Fruit fly (Drosophila melanogaster) whole organism: ENCODE data around the gene NimC4.

ENCODE experiments used
- CG8478 ChIP-seq: fragments of >200 bp; optimal IDR thresholded peaks from 2 replicates; lab custom pipeline; 2018; ENCODE audit warnings: inconsistent platforms
- Dll ChIP-seq: fragments of >200 bp; optimal IDR thresholded peaks from 2 replicates; lab custom pipeline; 2017
- EcR ChIP-seq, 2 experiments: fragments of >200 bp; optimal IDR thresholded peaks; 2 replicates each; lab custom pipeline; 2017; ENCODE audit warnings: missing biosample characterization in 2 of 2, missing genetic modification characterization in 2 of 2, missing genetic modification reagents in 2 of 2
- pan ChIP-seq: fragments of >200 bp; optimal IDR thresholded peaks from 2 replicates; lab custom pipeline; 2017
- psq ChIP-seq: fragments of >200 bp; optimal IDR thresholded peaks from 2 replicates; lab custom pipeline; 2017
- usp ChIP-seq: fragments of >200 bp; optimal IDR thresholded peaks from 2 replicates; lab custom pipeline; 2017; ENCODE audit warnings: missing biosample characterization, missing genetic modification characterization, mixed read lengths

Gene NimC4

dm6 chr2L:14031439-14031838 lies 15.9 kb upstream of the NimC4 start, which contains the start of gene CG18095:
CG18095 (minus strand) TSS chr2L:14031539.
- TF ChIP-seq CG8478 (lab: Kevin White, UChicago) (no peak), usp (GFP tag; lab: Kevin White, UChicago) (no peak), Dll (lab: Kevin White, UChicago) (no peak)

DNA sequence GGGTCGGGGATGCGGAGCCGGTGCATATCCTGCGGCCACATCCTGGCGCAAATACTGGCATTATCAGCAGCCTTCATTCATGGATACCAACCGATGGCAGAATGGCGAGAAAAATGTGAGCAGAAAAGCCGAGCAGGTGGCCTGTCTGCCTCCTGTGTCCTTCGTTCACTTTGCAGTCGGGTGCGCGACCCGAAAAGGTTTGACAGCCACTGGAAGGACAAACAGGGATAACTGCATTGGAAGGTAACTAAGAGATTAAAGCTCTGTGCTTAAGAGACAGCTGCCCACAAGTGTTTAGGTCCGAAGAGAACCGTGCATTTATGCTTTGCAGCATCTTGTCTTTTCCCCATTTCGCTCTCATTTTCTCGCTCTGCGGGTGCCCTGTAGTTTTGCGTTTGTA lies 8.7 kb upstream of the NimC4 start:
- TF ChIP-seq psq (lab: Kevin White, UChicago) (no peak), CG8478 (lab: Kevin White, UChicago) (no peak), Dll (lab: Kevin White, UChicago) (no peak), EcR (GFP tag; optimal IDR thresholded peaks at IDR 0.05; lab: Kevin White, UChicago) (no peak), usp (GFP tag; lab: Kevin White, UChicago) (no peak), pan (lab: Kevin White, UChicago) (no peak)

DNA sequence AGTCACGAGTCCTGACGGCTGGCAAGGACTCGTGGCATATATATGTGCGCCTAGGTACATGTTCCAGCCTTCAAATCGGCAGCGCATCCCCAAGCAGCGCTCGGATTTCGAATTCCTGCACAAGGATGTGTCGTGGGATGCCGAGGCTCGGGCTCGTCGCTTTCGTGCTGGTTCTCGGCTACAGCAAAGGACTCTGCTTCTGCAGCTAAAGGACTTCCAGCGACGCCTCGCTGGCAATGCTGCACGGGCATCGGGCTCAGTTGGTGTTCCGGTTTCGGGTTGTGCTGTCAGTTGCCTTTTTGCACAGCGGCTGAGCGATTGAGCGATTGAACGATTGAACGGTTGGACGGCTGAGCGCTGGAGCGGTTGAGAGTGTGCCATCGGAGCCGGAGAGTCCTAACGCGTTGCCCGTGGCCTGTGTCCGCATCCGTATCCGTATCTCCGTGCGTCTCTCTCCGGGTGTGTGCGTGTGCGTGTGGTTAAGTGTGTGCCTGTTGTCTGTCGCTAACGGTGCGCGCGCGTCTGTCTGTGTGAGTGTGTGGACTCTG lies 7.4 kb upstream of the NimC4 start, which contains the start of gene nAChRalpha5:
Gene nAChRalpha5 (plus strand): TSS at position 235 of the 548 bp plus-strand sequence.
- TF ChIP-seq psq (lab: Kevin White, UChicago) (no peak), pan (lab: Kevin White, UChicago) (no peak), EcR (GFP tag; optimal IDR thresholded peaks at IDR 0.05; lab: Kevin White, UChicago) (no peak), usp (GFP tag; lab: Kevin White, UChicago) (no peak), CG8478 (lab: Kevin White, UChicago) (no peak), Dll (lab: Kevin White, UChicago) (no peak)

DNA sequence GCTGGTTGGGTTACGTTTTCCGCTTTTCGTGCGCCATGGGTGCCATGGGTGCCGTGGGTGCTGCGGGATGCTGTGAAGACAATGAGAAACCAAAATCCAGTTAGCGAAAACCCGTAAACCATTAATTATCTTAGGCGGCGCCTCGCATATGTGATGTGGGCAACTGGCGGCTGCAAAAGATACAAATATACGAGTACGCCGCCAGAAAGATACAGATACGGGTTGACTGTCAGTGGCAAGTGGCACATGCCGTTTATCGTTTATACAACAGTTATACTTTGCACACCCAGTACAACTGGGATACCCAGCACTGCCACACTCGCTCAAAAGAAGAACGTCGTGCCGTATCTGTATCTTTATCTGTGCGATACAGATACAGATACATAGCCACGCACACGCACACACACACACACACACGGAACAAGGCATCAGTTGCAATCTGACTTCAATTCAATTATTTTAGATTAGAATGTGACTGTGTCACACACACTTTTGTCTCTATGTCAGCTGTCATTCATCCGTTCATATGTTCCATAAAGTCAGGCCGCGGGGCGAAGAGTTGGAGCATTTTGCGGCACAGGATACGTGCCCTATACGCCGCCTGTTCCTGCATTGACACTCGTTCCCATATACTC lies 1.7 kb upstream of the NimC4 start:
- TF ChIP-seq usp (GFP tag; lab: Kevin White, UChicago) = no peak
- no peak for TF ChIP-seq CG8478 (lab: Kevin White, UChicago)
- no peak for TF ChIP-seq EcR (GFP tag; optimal IDR thresholded peaks at IDR 0.05; lab: Kevin White, UChicago)
- TF ChIP-seq pan (lab: Kevin White, UChicago) = no peak

DNA sequence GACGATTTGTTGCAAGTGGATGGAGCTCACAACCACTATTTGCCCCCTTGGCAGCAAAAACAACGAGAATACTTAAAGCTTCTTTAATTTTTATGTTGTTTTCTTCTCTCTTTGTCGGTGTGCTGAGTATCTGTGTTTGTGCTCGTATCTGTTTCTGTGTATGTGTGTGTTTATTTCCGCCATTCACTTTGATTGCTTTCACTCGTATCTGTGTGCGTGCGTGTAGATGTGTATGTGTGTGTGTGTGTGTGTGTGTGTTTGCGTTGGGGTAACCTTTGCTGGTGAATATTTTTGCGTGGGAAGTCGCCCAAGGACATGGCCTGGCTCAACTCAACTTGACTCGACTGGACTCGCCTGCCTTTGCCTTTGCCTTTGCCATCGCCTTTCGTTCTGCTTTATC lies 2.6 kb downstream of the NimC4 start:
- TF ChIP-seq Dll (lab: Kevin White, UChicago) (no peak), usp (GFP tag; lab: Kevin White, UChicago) (no peak), CG8478 (lab: Kevin White, UChicago) (no peak), EcR (GFP tag; optimal IDR thresholded peaks at IDR 0.05; lab: Kevin White, UChicago) (no peak), psq (lab: Kevin White, UChicago) (no peak), pan (lab: Kevin White, UChicago) (no peak)

dm6 chr2L:14054281-14054680 lies 6.9 kb downstream of the NimC4 start:
- TF ChIP-seq psq (lab: Kevin White, UChicago) = no peak
- TF ChIP-seq Dll (lab: Kevin White, UChicago) = no peak
- no peak for TF ChIP-seq CG8478 (lab: Kevin White, UChicago)
- no peak for TF ChIP-seq EcR (GFP tag; optimal IDR thresholded peaks at IDR 0.05; lab: Kevin White, UChicago)
- TF ChIP-seq pan (lab: Kevin White, UChicago) = no peak
- TF ChIP-seq usp (GFP tag; lab: Kevin White, UChicago) = no peak

DNA sequence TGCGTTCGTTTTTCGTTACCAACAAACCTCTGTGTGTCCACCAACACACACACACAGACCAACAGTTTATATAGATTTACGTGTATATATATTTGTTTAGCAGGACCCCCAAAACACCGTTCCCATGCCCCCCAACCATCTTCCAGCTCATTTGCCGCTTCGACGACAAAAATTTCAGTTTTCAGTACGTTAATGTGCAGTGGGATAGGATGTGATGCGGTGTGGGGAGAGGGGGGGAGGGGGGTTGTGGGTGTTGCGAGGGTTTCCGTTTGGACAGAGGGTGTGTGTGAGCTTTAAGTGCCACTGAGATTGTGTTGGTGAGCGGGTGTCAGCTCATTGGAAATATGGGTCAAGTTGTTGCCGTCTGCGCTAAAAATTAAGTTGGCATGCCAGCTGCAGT lies 7.5 kb downstream of the NimC4 start:
- TF ChIP-seq CG8478 (lab: Kevin White, UChicago) (no peak), Dll (lab: Kevin White, UChicago) (no peak)

DNA sequence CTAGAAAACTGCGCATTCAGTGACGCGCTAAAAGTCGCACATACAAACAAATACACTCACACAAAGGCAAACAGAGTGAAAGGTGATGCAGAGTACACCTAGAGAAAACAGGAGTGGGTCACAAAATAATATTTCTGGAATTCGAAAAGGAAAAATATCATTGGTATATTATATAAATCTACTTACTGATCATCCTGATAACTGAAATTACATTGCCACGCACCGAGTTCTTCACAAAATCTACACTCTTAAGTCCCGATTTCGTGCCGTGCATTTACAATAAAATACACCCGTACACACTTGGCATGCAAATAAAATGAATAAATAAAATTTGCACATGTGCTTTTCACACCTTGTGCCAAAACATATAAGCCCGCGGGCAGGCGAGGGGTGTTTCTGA lies 22.8 kb downstream of the NimC4 start:
- TF ChIP-seq CG8478 (lab: Kevin White, UChicago) = no peak
- no peak for TF ChIP-seq usp (GFP tag; lab: Kevin White, UChicago)
- TF ChIP-seq psq (lab: Kevin White, UChicago) = no peak
- no peak for TF ChIP-seq EcR (GFP tag; optimal IDR thresholded peaks at IDR 0.05; lab: Kevin White, UChicago)
- no peak for TF ChIP-seq Dll (lab: Kevin White, UChicago)
- no peak for TF ChIP-seq pan (lab: Kevin White, UChicago)

DNA sequence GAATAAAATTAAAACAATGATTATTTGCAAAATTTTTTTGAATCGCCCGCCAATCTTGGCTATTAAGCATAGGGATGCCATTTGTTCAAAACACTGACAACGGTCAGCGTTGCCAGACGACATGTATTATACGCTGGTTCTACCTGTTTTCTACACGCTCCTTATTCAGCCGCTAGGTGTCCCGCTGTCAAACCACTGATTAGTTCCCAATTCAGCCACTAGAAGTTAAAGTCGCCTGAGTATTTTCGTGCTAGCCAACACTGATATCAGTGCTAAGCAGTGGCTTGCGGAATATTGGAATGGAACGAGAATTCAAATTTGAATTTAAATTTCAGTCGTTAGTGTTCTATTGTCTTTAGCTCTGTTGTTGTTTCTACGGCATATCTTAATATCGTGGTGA lies 47.2 kb downstream of the NimC4 start:
- TF ChIP-seq pan (lab: Kevin White, UChicago) = no peak
- no peak for TF ChIP-seq Dll (lab: Kevin White, UChicago)
- no peak for TF ChIP-seq psq (lab: Kevin White, UChicago)
- no peak for TF ChIP-seq CG8478 (lab: Kevin White, UChicago)
- TF ChIP-seq usp (GFP tag; lab: Kevin White, UChicago) = no peak
- no peak for TF ChIP-seq EcR (GFP tag; optimal IDR thresholded peaks at IDR 0.05; lab: Kevin White, UChicago)

- TF ChIP-seq pan (lab: Kevin White, UChicago) = no peak
- no peak for TF ChIP-seq Dll (lab: Kevin White, UChicago)
- TF ChIP-seq usp (GFP tag; lab: Kevin White, UChicago) = no peak
- no peak for TF ChIP-seq EcR (GFP tag; optimal IDR thresholded peaks at IDR 0.05; lab: Kevin White, UChicago)
- TF ChIP-seq psq (lab: Kevin White, UChicago) = no peak
- no peak for TF ChIP-seq CG8478 (lab: Kevin White, UChicago)
Observed at dm6 chr2L:14095683-14096082, 48.3 kb downstream of the NimC4 start.
